Fruit fly (Drosophila melanogaster) Kc167 (cell line): ENCODE measurements around the gene amd.

Experiments
- Myc ChIP-seq: fragments of >200 bp; optimal IDR thresholded peaks from 2 replicates; lab custom pipeline; 2017; ENCODE audit warnings: missing external identifiers
- h ChIP-seq: fragments of >200 bp; optimal IDR thresholded peaks from 3 replicates; lab custom pipeline; 2018; ENCODE audit warnings: missing external identifiers
- psq ChIP-seq: fragments of >200 bp; optimal IDR thresholded peaks from 2 replicates; lab custom pipeline; 2017; ENCODE audit warnings: missing external identifiers
- ttk ChIP-seq: sonication (Bioruptor generic); optimal IDR thresholded peaks from 2 replicates; lab custom pipeline; 2017; ENCODE audit warnings: missing external identifiers

dm6 chr2L:19114183-19114776 is 4.3 kb downstream of the amd start, which contains the start of gene CG10561:
- TF ChIP-seq psq, result no peak
- no peak for TF ChIP-seq ttk (lab: Kevin White, UChicago)
- no peak for TF ChIP-seq h
- TF ChIP-seq Myc, result no peak
